Worm (Caenorhabditis elegans): ENCODE measurements around the gene T12D8.10.

DNA sequence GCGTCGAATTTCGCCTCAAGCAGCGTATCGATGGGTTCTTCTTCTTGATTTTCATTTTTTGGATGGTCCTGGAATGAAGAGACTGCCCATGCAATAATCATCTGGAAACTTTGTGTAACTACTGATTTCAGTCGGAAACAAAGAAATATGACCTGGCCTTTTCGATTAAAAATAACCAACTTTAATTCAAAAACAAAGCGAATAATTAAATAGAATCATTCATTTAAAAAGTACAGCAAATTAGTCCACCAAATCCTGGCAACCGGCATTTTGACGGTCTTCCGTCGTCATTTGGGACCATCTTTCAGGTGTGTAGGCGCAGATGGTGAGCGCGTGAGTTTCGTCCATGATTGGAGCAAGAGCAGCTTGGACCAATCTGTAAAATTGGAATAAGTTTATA is 539 bp downstream of the T12D8.10 start, which contains the start of gene acbp-5:
- TF ChIP-seq ama-1 (optimal IDR thresholded peaks at IDR 0.05), result no peak
- TF ChIP-seq B0310.2 (tag; optimal IDR thresholded peaks at IDR 0.05), result no peak
- TF ChIP-seq scrt-1 (GFP tag; IDR thresholded peaks at IDR 0.05), result no peak
- TF ChIP-seq aly-1 (tag; optimal IDR thresholded peaks at IDR 0.05), result no peak
- no peak for TF ChIP-seq tbx-37 (GFP tag; conservative IDR thresholded peaks at IDR 0.05)
- no peak for TF ChIP-seq F13C5.2 (tag; optimal IDR thresholded peaks at IDR 0.05)

Data from whole organism, early embryonic.